Fruit fly (Drosophila melanogaster): ENCODE measurements around the gene RpL13.

RpL13 gene

dm6 chr2L:9924765-9925164 is 42.3 kb upstream of the RpL13 start, which contains the start of the genes TbCMF46 and CG42366:
Gene TbCMF46 (minus strand): TSS chr2L:9924865.
Gene CG42366 (plus strand): TSS chr2L:9925161.
- no peak for TF ChIP-seq CG7101 (tag; optimal IDR thresholded peaks at IDR 0.05)
- TF ChIP-seq Hr96 (GFP tag; optimal IDR thresholded peaks at IDR 0.05), result no peak
- TF ChIP-seq pad (GFP tag; optimal IDR thresholded peaks at IDR 0.05), result no peak
- no peak for TF ChIP-seq toe (GFP tag; optimal IDR thresholded peaks at IDR 0.05)
- TF ChIP-seq CG11617 (GFP tag; optimal IDR thresholded peaks at IDR 0.05), result no peak
- TF ChIP-seq Mnt (GFP tag; optimal IDR thresholded peaks at IDR 0.05), result no peak
- no peak for TF ChIP-seq CG12768 (GFP tag; optimal IDR thresholded peaks at IDR 0.05)
- no peak for TF ChIP-seq tj (GFP tag; optimal IDR thresholded peaks at IDR 0.05)
- TF ChIP-seq cic (GFP tag; optimal IDR thresholded peaks at IDR 0.05), result no peak
- TF ChIP-seq cnc (optimal IDR thresholded peaks at IDR 0.05), result no peak
- TF ChIP-seq CG33017 (tag; optimal IDR thresholded peaks at IDR 0.05), result no peak
- TF ChIP-seq Crg-1 (GFP tag; optimal IDR thresholded peaks at IDR 0.05), result no peak
- no peak for TF ChIP-seq CG5204 (GFP tag; optimal IDR thresholded peaks at IDR 0.05)
- no peak for TF ChIP-seq bab1 (GFP tag; optimal IDR thresholded peaks at IDR 0.05)
- TF ChIP-seq kay (GFP tag; ENCODE audit: borderline replicate concordance), result no peak

- TF ChIP-seq CG12768 (GFP tag; optimal IDR thresholded peaks at IDR 0.05), result no peak
- no peak for TF ChIP-seq CG1620 (GFP tag; optimal IDR thresholded peaks at IDR 0.05)
- no peak for TF ChIP-seq pad (GFP tag; optimal IDR thresholded peaks at IDR 0.05)
- no peak for TF ChIP-seq bab1 (GFP tag; optimal IDR thresholded peaks at IDR 0.05)
- TF ChIP-seq kay (GFP tag; ENCODE audit: borderline replicate concordance), result no peak
- TF ChIP-seq CG7101 (tag; optimal IDR thresholded peaks at IDR 0.05), result no peak
- TF ChIP-seq ovo (GFP tag; optimal IDR thresholded peaks at IDR 0.05), result no peak
- TF ChIP-seq Clk (GFP tag; optimal IDR thresholded peaks at IDR 0.05), result no peak
- TF ChIP-seq CG7045 (GFP tag; optimal IDR thresholded peaks at IDR 0.05), result no peak
- TF ChIP-seq CG11617 (GFP tag; optimal IDR thresholded peaks at IDR 0.05), result no peak
- TF ChIP-seq cic (GFP tag; optimal IDR thresholded peaks at IDR 0.05), result no peak
- no peak for TF ChIP-seq Hr96 (GFP tag; optimal IDR thresholded peaks at IDR 0.05)
- TF ChIP-seq toe (GFP tag; optimal IDR thresholded peaks at IDR 0.05), result no peak
- TF ChIP-seq cnc (optimal IDR thresholded peaks at IDR 0.05), result no peak
- no peak for TF ChIP-seq CG5204 (GFP tag; optimal IDR thresholded peaks at IDR 0.05)
- TF ChIP-seq tj (GFP tag; optimal IDR thresholded peaks at IDR 0.05), result no peak
- TF ChIP-seq CG14711 (tag; optimal IDR thresholded peaks at IDR 0.05), result no peak
- no peak for TF ChIP-seq Crg-1 (GFP tag; optimal IDR thresholded peaks at IDR 0.05)
- no peak for TF ChIP-seq Mnt (GFP tag; optimal IDR thresholded peaks at IDR 0.05)
Measured at dm6 chr2L:9930280-9930679, 36.8 kb upstream of the RpL13 start, which contains the start of gene CG42367. Gene CG42367 (plus strand): TSS chr2L:9930580.

dm6 chr2L:9933063-9933462 is 34.0 kb upstream of the RpL13 start, which contains the start of gene Cpr30F:
Gene Cpr30F (minus strand): TSS chr2L:9933163.
- TF ChIP-seq tj (GFP tag; optimal IDR thresholded peaks at IDR 0.05) (no peak), CG12768 (GFP tag; optimal IDR thresholded peaks at IDR 0.05) (no peak), toe (GFP tag; optimal IDR thresholded peaks at IDR 0.05) (no peak), CG11617 (GFP tag; optimal IDR thresholded peaks at IDR 0.05) (no peak), CG7101 (tag; optimal IDR thresholded peaks at IDR 0.05) (no peak), CG7045 (GFP tag; optimal IDR thresholded peaks at IDR 0.05) (no peak), cic (GFP tag; optimal IDR thresholded peaks at IDR 0.05) (no peak), CG1620 (GFP tag; optimal IDR thresholded peaks at IDR 0.05) (no peak), CG5204 (GFP tag; optimal IDR thresholded peaks at IDR 0.05) (no peak)

- no peak for TF ChIP-seq CG11617 (GFP tag; optimal IDR thresholded peaks at IDR 0.05)
- no peak for TF ChIP-seq ovo (GFP tag; optimal IDR thresholded peaks at IDR 0.05)
- TF ChIP-seq Mnt (GFP tag; optimal IDR thresholded peaks at IDR 0.05), result peak; percentile 34
- TF ChIP-seq kay (GFP tag; ENCODE audit: borderline replicate concordance), result no peak
- peak; percentile 37 for TF ChIP-seq toe (GFP tag; optimal IDR thresholded peaks at IDR 0.05)
- no peak for TF ChIP-seq CG33017 (tag; optimal IDR thresholded peaks at IDR 0.05)
- no peak for TF ChIP-seq CG5204 (GFP tag; optimal IDR thresholded peaks at IDR 0.05)
- TF ChIP-seq pad (GFP tag; optimal IDR thresholded peaks at IDR 0.05), result peak; percentile 45
- peak; percentile 38 for TF ChIP-seq Clk (GFP tag; optimal IDR thresholded peaks at IDR 0.05)
- no peak for TF ChIP-seq CG7045 (GFP tag; optimal IDR thresholded peaks at IDR 0.05)
- TF ChIP-seq bab1 (GFP tag; optimal IDR thresholded peaks at IDR 0.05), result peak; percentile 46
- peak; percentile 30 for TF ChIP-seq CG1620 (GFP tag; optimal IDR thresholded peaks at IDR 0.05)
- peak; percentile 35 for TF ChIP-seq CG14711 (tag; optimal IDR thresholded peaks at IDR 0.05)
- peak; percentile 51 for TF ChIP-seq CG7101 (tag; optimal IDR thresholded peaks at IDR 0.05)
- TF ChIP-seq cnc (optimal IDR thresholded peaks at IDR 0.05), result no peak
- TF ChIP-seq CG12768 (GFP tag; optimal IDR thresholded peaks at IDR 0.05), result peak; percentile 34
- no peak for TF ChIP-seq Crg-1 (GFP tag; optimal IDR thresholded peaks at IDR 0.05)
- TF ChIP-seq tj (GFP tag; optimal IDR thresholded peaks at IDR 0.05), result no peak
- no peak for TF ChIP-seq cic (GFP tag; optimal IDR thresholded peaks at IDR 0.05)
- peak; percentile 49 for TF ChIP-seq Hr96 (GFP tag; optimal IDR thresholded peaks at IDR 0.05)
Measured at dm6 chr2L:9937908-9938307, 29.2 kb upstream of the RpL13 start, which contains the start of gene Arglu1. Gene Arglu1 (minus strand): TSS chr2L:9938134.

- TF ChIP-seq CG7101 (tag; optimal IDR thresholded peaks at IDR 0.05) (peak; percentile 82), kay (GFP tag; ENCODE audit: borderline replicate concordance) (no peak), pad (GFP tag; optimal IDR thresholded peaks at IDR 0.05) (peak; percentile 77), Clk (GFP tag; optimal IDR thresholded peaks at IDR 0.05) (no peak), CG14711 (tag; optimal IDR thresholded peaks at IDR 0.05) (peak; percentile 67), Crg-1 (GFP tag; optimal IDR thresholded peaks at IDR 0.05) (peak; percentile 84), ovo (GFP tag; optimal IDR thresholded peaks at IDR 0.05) (peak; percentile 39), toe (GFP tag; optimal IDR thresholded peaks at IDR 0.05) (peak; percentile 59), CG11617 (GFP tag; optimal IDR thresholded peaks at IDR 0.05) (peak; percentile 45), tj (GFP tag; optimal IDR thresholded peaks at IDR 0.05) (no peak), CG7045 (GFP tag; optimal IDR thresholded peaks at IDR 0.05) (peak; percentile 13), CG1620 (GFP tag; optimal IDR thresholded peaks at IDR 0.05) (peak; percentile 83), CG12768 (GFP tag; optimal IDR thresholded peaks at IDR 0.05) (peak; percentile 64), CG33017 (tag; optimal IDR thresholded peaks at IDR 0.05) (peak; percentile 32), cnc (optimal IDR thresholded peaks at IDR 0.05) (no peak), bab1 (GFP tag; optimal IDR thresholded peaks at IDR 0.05) (peak; percentile 47), CG5204 (GFP tag; optimal IDR thresholded peaks at IDR 0.05) (no peak), Mnt (GFP tag; optimal IDR thresholded peaks at IDR 0.05) (peak; percentile 84), cic (GFP tag; optimal IDR thresholded peaks at IDR 0.05) (peak; percentile 39), Hr96 (GFP tag; optimal IDR thresholded peaks at IDR 0.05) (peak; percentile 66)
Measured at dm6 chr2L:9938631-9939256, 28.4 kb upstream of the RpL13 start, which contains the start of the genes Datp and CG4619. Gene Datp (minus strand): TSS chr2L:9938790. Gene CG4619 (plus strand): TSS chr2L:9938863.

All from whole organism, adult.